Worm (Caenorhabditis elegans) whole organism, L4 larva: ENCODE measurements around the gene F48F5.6.

ENCODE experiments used
- Y5F2A.4 ChIP-seq: fragments of 200-800 bp; sonication (Bioruptor generic); optimal IDR thresholded peaks from 2 replicates; lab custom pipeline; 2018; ENCODE audit warnings: mild to moderate bottlenecking, missing genetic modification characterization, missing compliant biosample characterization
- aly-2 ChIP-seq: sonication (generic microtip); optimal IDR thresholded peaks from 2 replicates; lab custom pipeline; 2018; ENCODE audit warnings: missing biosample characterization, missing genetic modification characterization
- ama-1 ChIP-seq: fragments of 150-350 bp; optimal IDR thresholded peaks from 2 replicates; lab custom pipeline; 2014; ENCODE audit warnings: inconsistent platforms, mixed read lengths
- mdl-1 ChIP-seq, 2 experiments: fragments of 150-350 bp in 1 of 2; sonication (generic microtip) in 1 of 2; optimal IDR thresholded peaks; 2 replicates each; lab custom pipeline; 2014 to 2017; ENCODE audit warnings: missing biosample characterization in 2 of 2, missing genetic modification characterization in 2 of 2
- nhr-25 ChIP-seq: sonication (generic microtip); optimal IDR thresholded peaks from 2 replicates; lab custom pipeline; 2017; ENCODE audit warnings: missing genetic modification characterization, mild to moderate bottlenecking, missing compliant biosample characterization, antibody characterized with exemption, moderate library complexity, borderline replicate concordance; ENCODE audit not compliant: insufficient read depth
- nhr-28 ChIP-seq: fragments of 150-350 bp; optimal IDR thresholded peaks from 2 replicates; lab custom pipeline; 2014; ENCODE audit warnings: missing biosample characterization, missing genetic modification characterization
- skn-1 ChIP-seq: fragments of 150-350 bp; optimal IDR thresholded peaks from 2 replicates; lab custom pipeline; 2014; ENCODE audit warnings: missing biosample characterization, missing genetic modification characterization
- unc-62 ChIP-seq, 3 experiments: fragments of 150-350 bp in 1 of 3; sonication (generic microtip); optimal IDR thresholded peaks in 2 of 3; peaks in 1 of 3; 1 replicate in 1 of 3; 2 replicates in 2 of 3; lab custom pipeline; 2014 to 2017; ENCODE audit warnings: missing biosample characterization in 3 of 3, missing genetic modification characterization in 3 of 3, missing genetic modification reagents in 3 of 3, missing genotype in 1 of 3

- TF ChIP-seq nhr-28 (tag; lab: Kevin White, UChicago) (no peak), ama-1 (lab: Kevin White, UChicago) (no peak), mdl-1 (tag; optimal IDR thresholded peaks at IDR 0.05; lab: Kevin White, UChicago) (no peak), nhr-25 (tag; lab: Kevin White, UChicago) (no peak), unc-62 (GFP tag; optimal IDR thresholded peaks at IDR 0.05 in 1 of 2; lab: Kevin White, UChicago) (no peak), unc-62 (tag; optimal IDR thresholded peaks at IDR 0.05; lab: Kevin White, UChicago) (no peak), aly-2 (tag; lab: Kevin White, UChicago) (no peak), Y5F2A.4 (GFP tag; lab: Kevin White, UChicago) (no peak), skn-1 (tag; lab: Kevin White, UChicago) (no peak)
Measured at ce11 chrV:20455637-20456036, 2.7 kb upstream of the F48F5.6 start.
